Worm (Caenorhabditis elegans): Measurements from ENCODE around the gene ZK470.2.

DNA sequence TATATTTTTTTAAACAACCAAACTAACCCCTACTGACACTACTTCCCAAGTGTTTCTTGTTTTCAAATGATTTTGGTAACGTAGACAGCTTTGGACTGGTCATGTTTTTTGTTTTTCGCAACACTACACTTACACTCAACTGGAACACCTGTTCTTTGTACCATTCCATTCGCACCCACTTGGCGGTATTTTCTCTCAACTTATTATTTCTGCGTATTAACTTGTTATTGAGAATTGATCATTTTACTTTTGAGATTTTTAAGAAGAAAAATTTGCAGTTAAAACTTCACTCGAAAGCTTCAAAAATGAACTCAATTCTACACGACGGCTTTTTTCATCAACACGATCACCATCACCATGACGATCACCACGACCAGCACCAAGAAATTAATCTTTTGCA lies at the start of gene ZK470.2:
- no peak for TF ChIP-seq unc-120 (tag; optimal IDR thresholded peaks at IDR 0.05; ENCODE audit: poor library complexity, severe bottlenecking)
- TF ChIP-seq elt-1 (tag; optimal IDR thresholded peaks at IDR 0.05; ENCODE audit: borderline replicate concordance, insufficient read depth) = no peak
- TF ChIP-seq nhr-76 (tag; optimal IDR thresholded peaks at IDR 0.05) = no peak
- TF ChIP-seq unc-62 (GFP tag; optimal IDR thresholded peaks at IDR 0.05) = no peak
- TF ChIP-seq pha-4 (tag; optimal IDR thresholded peaks at IDR 0.05) = no peak
- TF ChIP-seq unc-39 (tag; optimal IDR thresholded peaks at IDR 0.05) = no peak
- no peak for TF ChIP-seq nhr-28 (tag; optimal IDR thresholded peaks at IDR 0.05)
- TF ChIP-seq tbx-8 (GFP tag; optimal IDR thresholded peaks at IDR 0.05) = no peak
- TF ChIP-seq ztf-11 (tag; optimal IDR thresholded peaks at IDR 0.05) = no peak
- no peak for TF ChIP-seq nhr-237 (tag; optimal IDR thresholded peaks at IDR 0.05)
- TF ChIP-seq nhr-12 (tag; optimal IDR thresholded peaks at IDR 0.05) = no peak
